Worm (Caenorhabditis elegans) whole organism, L4/young adult: ENCODE data around the gene D1025.1.

Experiments
- W03F9.2 ChIP-seq: fragments of 150-350 bp; optimal IDR thresholded peaks from 2 replicates; lab custom pipeline; 2014; ENCODE audit warnings: missing biosample characterization, missing genetic modification characterization
- dao-5 ChIP-seq: sonication (generic microtip); optimal IDR thresholded peaks from 2 replicates; lab custom pipeline; 2016; ENCODE audit warnings: missing genotype, missing genetic modification characterization, moderate library complexity, missing compliant biosample characterization
- him-1 ChIP-seq: sonication (generic microtip); optimal IDR thresholded peaks from 2 replicates; lab custom pipeline; 2016; ENCODE audit warnings: missing genotype, missing genetic modification reagents, missing genetic modification characterization, missing compliant biosample characterization

ce11 chrX:14476625-14477257 is 43.8 kb upstream of the D1025.1 start:
- TF ChIP-seq him-1 (no peak), W03F9.2 (tag; lab: Kevin White, UChicago) (peak; percentile 20), dao-5 (tag; lab: Kevin White, UChicago) (peak; percentile 4)
